Fruit fly (Drosophila melanogaster): ENCODE measurements around the gene alphaTub67C.

The alphaTub67C gene

DNA sequence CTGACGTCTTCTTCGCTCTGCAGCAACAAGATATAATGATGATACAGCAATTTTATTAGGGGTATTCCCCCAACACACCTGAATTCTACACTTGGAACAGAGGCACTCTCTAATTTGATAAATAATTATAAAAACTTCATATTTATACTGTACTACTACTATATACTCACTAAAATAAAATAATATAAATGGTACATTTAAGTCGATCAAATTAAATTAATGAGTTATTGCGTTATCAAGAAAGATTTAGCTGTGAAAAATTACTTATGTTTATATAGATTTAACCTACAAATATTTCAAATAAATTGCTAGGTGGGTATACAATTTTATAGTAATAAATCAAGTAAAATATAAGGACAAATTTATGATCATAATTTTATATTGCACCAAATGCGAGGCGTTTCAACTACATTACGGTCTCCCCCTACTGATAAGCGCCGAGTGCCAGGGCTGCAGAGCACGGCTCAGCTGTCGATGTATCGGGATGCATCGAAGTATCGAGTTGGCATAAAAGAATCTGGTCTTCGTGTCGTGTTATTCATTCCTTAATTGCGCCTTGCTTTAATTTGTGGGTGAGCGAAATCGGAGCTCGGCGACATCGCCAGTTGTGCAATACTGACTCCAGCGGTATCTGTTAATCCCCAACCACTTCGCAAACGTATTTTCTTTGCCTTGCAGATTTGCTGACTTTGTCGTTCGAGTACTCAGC lies 32.9 kb downstream of the alphaTub67C start, which contains the start of gene vsg (continued):
- TF ChIP-seq dsf (GFP tag; optimal IDR thresholded peaks at IDR 0.05; ENCODE audit: borderline replicate concordance) (no peak), Dif (GFP tag; optimal IDR thresholded peaks at IDR 0.05; ENCODE audit: partially characterized antibody) (no peak), Vsx2 (GFP tag; optimal IDR thresholded peaks at IDR 0.05; ENCODE audit: partially characterized antibody) (no peak), Mio (GFP tag; optimal IDR thresholded peaks at IDR 0.05) (no peak), CrebA (GFP tag; optimal IDR thresholded peaks at IDR 0.05; ENCODE audit: borderline replicate concordance) (no peak), sage (GFP tag; optimal IDR thresholded peaks at IDR 0.05) (no peak), Hr78 (GFP tag; optimal IDR thresholded peaks at IDR 0.05) (no peak), tai (GFP tag; optimal IDR thresholded peaks at IDR 0.05) (no peak), rgr (GFP tag; optimal IDR thresholded peaks at IDR 0.05) (peak; percentile 62), h (GFP tag; optimal IDR thresholded peaks at IDR 0.05) (peak; percentile 38), OdsH (GFP tag; optimal IDR thresholded peaks at IDR 0.05) (peak; percentile 60), N (GFP tag; optimal IDR thresholded peaks at IDR 0.05) (peak; percentile 9), ey (GFP tag; optimal IDR thresholded peaks at IDR 0.05) (peak; percentile 55), CG32264 (GFP tag; optimal IDR thresholded peaks at IDR 0.05) (no peak), GATAd (GFP tag; optimal IDR thresholded peaks at IDR 0.05) (no peak), pan (optimal IDR thresholded peaks at IDR 0.05) (no peak)

DNA sequence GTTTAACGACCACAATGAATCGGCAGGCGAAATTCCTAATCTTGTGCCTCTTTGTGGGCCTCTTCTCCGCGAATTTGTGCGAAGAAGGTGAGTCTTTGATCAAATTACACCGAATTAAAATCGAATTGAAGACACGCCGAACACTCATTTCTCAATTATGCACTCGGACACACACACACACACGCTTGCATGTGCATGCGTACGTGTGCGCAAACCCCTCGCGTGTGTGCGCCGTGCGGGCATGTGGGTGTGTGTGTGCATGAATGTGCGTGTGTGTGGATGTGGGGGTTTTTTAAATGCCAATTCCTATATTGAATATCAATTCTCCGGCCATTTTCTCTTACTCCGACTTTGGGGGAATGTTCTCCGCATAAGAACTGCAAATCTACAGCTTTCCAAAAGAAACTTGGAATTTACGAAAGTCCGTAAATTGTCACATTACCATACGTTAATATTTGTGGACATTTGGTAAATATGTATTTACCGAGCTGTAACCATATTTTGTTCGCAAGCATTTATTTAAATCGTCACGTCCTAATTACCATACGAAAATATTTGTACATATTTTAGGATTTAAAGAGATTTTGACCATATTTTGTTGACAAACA lies 33.6 kb downstream of the alphaTub67C start:
- TF ChIP-seq OdsH (GFP tag; optimal IDR thresholded peaks at IDR 0.05) = no peak
- TF ChIP-seq usp (GFP tag; optimal IDR thresholded peaks at IDR 0.05) = no peak
- TF ChIP-seq rgr (GFP tag; optimal IDR thresholded peaks at IDR 0.05) = no peak
- TF ChIP-seq sage (GFP tag; optimal IDR thresholded peaks at IDR 0.05) = no peak
- TF ChIP-seq Sp1 (GFP tag; optimal IDR thresholded peaks at IDR 0.05) = no peak
- TF ChIP-seq Hr78 (GFP tag; optimal IDR thresholded peaks at IDR 0.05) = no peak
- TF ChIP-seq Mio (GFP tag; optimal IDR thresholded peaks at IDR 0.05) = no peak
- TF ChIP-seq psq (GFP tag; optimal IDR thresholded peaks at IDR 0.05) = no peak
- TF ChIP-seq pan (optimal IDR thresholded peaks at IDR 0.05) = no peak
- TF ChIP-seq fru (GFP tag; optimal IDR thresholded peaks at IDR 0.05) = no peak
- no peak for TF ChIP-seq br (GFP tag; optimal IDR thresholded peaks at IDR 0.05)
- peak; percentile 36 for TF ChIP-seq Dif (GFP tag; optimal IDR thresholded peaks at IDR 0.05; ENCODE audit: partially characterized antibody)
- no peak for TF ChIP-seq CG9705 (GFP tag; optimal IDR thresholded peaks at IDR 0.05)
- TF ChIP-seq foxo (GFP tag; optimal IDR thresholded peaks at IDR 0.05) = no peak
- TF ChIP-seq tai (GFP tag; optimal IDR thresholded peaks at IDR 0.05) = no peak
- TF ChIP-seq Vsx2 (GFP tag; optimal IDR thresholded peaks at IDR 0.05; ENCODE audit: partially characterized antibody) = no peak
- TF ChIP-seq Rel (GFP tag; optimal IDR thresholded peaks at IDR 0.05) = no peak
- TF ChIP-seq Rel (tag; optimal IDR thresholded peaks at IDR 0.05) = peak; percentile 100
- no peak for TF ChIP-seq dl (GFP tag; optimal IDR thresholded peaks at IDR 0.05; ENCODE audit: insufficient read depth in 1 of 2, partially characterized antibody in 2 of 2)
- no peak for TF ChIP-seq CG32264 (GFP tag; optimal IDR thresholded peaks at IDR 0.05)
- no peak for TF ChIP-seq N (GFP tag; optimal IDR thresholded peaks at IDR 0.05)
- TF ChIP-seq jim (GFP tag; optimal IDR thresholded peaks at IDR 0.05) = no peak
- no peak for TF ChIP-seq ey (GFP tag; optimal IDR thresholded peaks at IDR 0.05)
- no peak for TF ChIP-seq HLH106 (tag; optimal IDR thresholded peaks at IDR 0.05)
- peak; percentile 34 for TF ChIP-seq Abd-B (GFP tag; optimal IDR thresholded peaks at IDR 0.05)
- TF ChIP-seq lola (GFP tag; optimal IDR thresholded peaks at IDR 0.05) = no peak
- TF ChIP-seq sv (GFP tag; optimal IDR thresholded peaks at IDR 0.05) = no peak
- peak; percentile 57 for TF ChIP-seq Hr83 (GFP tag; optimal IDR thresholded peaks at IDR 0.05; ENCODE audit: poor library complexity, severe bottlenecking)

- no peak for TF ChIP-seq rgr (GFP tag; optimal IDR thresholded peaks at IDR 0.05)
- TF ChIP-seq Rel (GFP tag; optimal IDR thresholded peaks at IDR 0.05) = no peak
- peak; percentile 90 for TF ChIP-seq Rel (tag; optimal IDR thresholded peaks at IDR 0.05)
- TF ChIP-seq CG32264 (GFP tag; optimal IDR thresholded peaks at IDR 0.05) = no peak
These were observed 35.5 kb downstream of the alphaTub67C start for dm6 chr3L:9716595-9716994.

DNA sequence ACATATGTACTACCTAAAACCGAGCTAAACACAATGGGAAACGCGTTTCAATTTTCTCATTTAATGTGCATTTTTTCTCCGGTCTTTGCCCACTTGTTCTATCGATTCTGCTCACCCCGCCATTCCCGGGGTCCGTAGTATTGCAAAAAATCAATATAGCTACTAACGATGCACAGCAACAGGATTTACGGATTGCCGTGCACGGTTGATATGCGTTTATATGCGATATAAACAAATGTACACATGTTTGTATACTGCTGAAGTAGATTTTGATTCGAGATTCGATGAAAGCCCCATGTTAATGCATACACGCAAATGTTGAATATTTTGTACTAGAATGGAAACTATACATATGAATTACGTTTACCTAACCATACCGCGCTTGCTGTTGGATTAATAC lies 36.0 kb downstream of the alphaTub67C start:
- TF ChIP-seq Dfd (GFP tag; optimal IDR thresholded peaks at IDR 0.05) = no peak
- no peak for TF ChIP-seq Hr78 (GFP tag; optimal IDR thresholded peaks at IDR 0.05)
- TF ChIP-seq Abd-B (GFP tag; optimal IDR thresholded peaks at IDR 0.05) = no peak
- TF ChIP-seq sage (GFP tag; optimal IDR thresholded peaks at IDR 0.05) = no peak
- TF ChIP-seq Rel (GFP tag; optimal IDR thresholded peaks at IDR 0.05) = no peak
- TF ChIP-seq Rel (tag; optimal IDR thresholded peaks at IDR 0.05) = no peak
- no peak for TF ChIP-seq N (GFP tag; optimal IDR thresholded peaks at IDR 0.05)
- TF ChIP-seq psq (GFP tag; optimal IDR thresholded peaks at IDR 0.05) = no peak
- TF ChIP-seq Hnf4 (GFP tag; optimal IDR thresholded peaks at IDR 0.05) = no peak
- no peak for TF ChIP-seq sv (GFP tag; optimal IDR thresholded peaks at IDR 0.05)
- no peak for TF ChIP-seq usp (GFP tag; optimal IDR thresholded peaks at IDR 0.05)
- TF ChIP-seq tai (GFP tag; optimal IDR thresholded peaks at IDR 0.05) = no peak

All from whole organism, wandering third instar larva.